Fruit fly (Drosophila melanogaster) whole organism, embryonic: ENCODE data around the gene dsx.

Experiments
- B-H2 ChIP-seq: fragments of 200-800 bp; sonication (Bioruptor generic); optimal IDR thresholded peaks from 2 replicates; lab custom pipeline; 2018; ENCODE audit warnings: missing biosample characterization, mild to moderate bottlenecking, missing genetic modification characterization
- BEAF-32 ChIP-seq: fragments of 200-800 bp; sonication (Bioruptor generic); optimal IDR thresholded peaks from 3 replicates; lab custom pipeline; 2017; ENCODE audit warnings: missing biosample characterization, missing genetic modification characterization, mild to moderate bottlenecking, moderate library complexity, missing genetic modification reagents
- Blimp-1 ChIP-seq: fragments of 200-800 bp; sonication (Bioruptor generic); optimal IDR thresholded peaks from 3 replicates; lab custom pipeline; 2018; ENCODE audit warnings: missing biosample characterization, missing genetic modification characterization, mild to moderate bottlenecking, moderate library complexity, missing genetic modification reagents
- CG10543 ChIP-seq: fragments of 200-800 bp; sonication (Bioruptor generic); optimal IDR thresholded peaks from 3 replicates; lab custom pipeline; 2017; ENCODE audit warnings: missing biosample characterization, mild to moderate bottlenecking, missing genetic modification characterization, moderate library complexity
- CG11456 ChIP-seq: fragments of 200-800 bp; sonication (Bioruptor generic); IDR thresholded peaks from 3 replicates; pipeline ENCODE4 v1.3.6; 2022; ENCODE audit warnings: missing biosample characterization, missing genetic modification characterization
- CG12071 ChIP-seq: fragments of 200-800 bp; sonication (Bioruptor generic); optimal IDR thresholded peaks from 3 replicates; lab custom pipeline; 2018; ENCODE audit warnings: missing biosample characterization, mild to moderate bottlenecking, missing genetic modification characterization
- CG14014 ChIP-seq: fragments of 200-800 bp; sonication (Bioruptor generic); IDR thresholded peaks from 2 replicates; pipeline ENCODE4 v1.3.6; 2022; ENCODE audit warnings: missing biosample characterization, missing genetic modification characterization
- CG14965 ChIP-seq: fragments of 200-800 bp; sonication (Bioruptor generic); optimal IDR thresholded peaks from 2 replicates; lab custom pipeline; 2016; ENCODE audit warnings: missing biosample characterization, missing genetic modification characterization, borderline replicate concordance
- CG15269 ChIP-seq: fragments of 200-800 bp; sonication (Bioruptor generic); optimal IDR thresholded peaks from 2 replicates; lab custom pipeline; 2018; ENCODE audit warnings: missing biosample characterization, mild to moderate bottlenecking, missing genetic modification characterization, moderate library complexity
- CG16863 ChIP-seq: fragments of 200-800 bp; sonication (Bioruptor generic); optimal IDR thresholded peaks from 3 replicates; lab custom pipeline; 2016; ENCODE audit warnings: missing biosample characterization, missing genetic modification characterization
- CG17385 ChIP-seq: fragments of 200-800 bp; sonication (Bioruptor generic); optimal IDR thresholded peaks from 3 replicates; lab custom pipeline; 2018; ENCODE audit warnings: missing biosample characterization, mild to moderate bottlenecking, missing genetic modification characterization
- CG3281 ChIP-seq: fragments of 200-800 bp; sonication (Bioruptor generic); optimal IDR thresholded peaks from 3 replicates; lab custom pipeline; 2017; ENCODE audit warnings: missing biosample characterization, mild to moderate bottlenecking, missing genetic modification characterization
- CG3995 ChIP-seq: fragments of 200-800 bp; sonication (Bioruptor generic); optimal IDR thresholded peaks from 3 replicates; lab custom pipeline; 2016; ENCODE audit warnings: missing biosample characterization, missing genetic modification characterization
- CG4820 ChIP-seq: fragments of 200-800 bp; sonication (Bioruptor generic); optimal IDR thresholded peaks from 3 replicates; lab custom pipeline; 2016; ENCODE audit warnings: missing biosample characterization, missing genetic modification characterization
- CG5953 ChIP-seq: fragments of 200-800 bp; sonication (Bioruptor generic); IDR thresholded peaks from 2 replicates; pipeline ENCODE4 v1.3.6; 2022; ENCODE audit warnings: missing biosample characterization, missing genetic modification characterization
- CG8089 ChIP-seq: fragments of 200-800 bp; sonication (Bioruptor generic); optimal IDR thresholded peaks from 3 replicates; lab custom pipeline; 2016; ENCODE audit warnings: missing biosample characterization, missing genetic modification characterization
- CG8478 ChIP-seq: fragments of >200 bp; optimal IDR thresholded peaks from 2 replicates; lab custom pipeline; 2018
- CG8765 ChIP-seq: fragments of 200-800 bp; sonication (Bioruptor generic); IDR thresholded peaks from 2 replicates; pipeline ENCODE4 v1.3.6; 2022; ENCODE audit warnings: missing biosample characterization, missing genetic modification characterization
- Chrac-16 ChIP-seq: fragments of 200-800 bp; sonication (Bioruptor generic); optimal IDR thresholded peaks from 3 replicates; lab custom pipeline; 2016; ENCODE audit warnings: missing biosample characterization, missing genetic modification characterization
- CkIIα-i1 ChIP-seq: fragments of 200-800 bp; sonication (Bioruptor generic); IDR thresholded peaks from 2 replicates; pipeline ENCODE4 v1.3.6; 2022; ENCODE audit warnings: missing biosample characterization, missing genetic modification characterization
- D ChIP-seq, 2 experiments: fragments of 200-800 bp in 1 of 2; fragments of >200 bp in 1 of 2; sonication (Bioruptor generic) in 1 of 2; optimal IDR thresholded peaks; 2 replicates in 1 of 2; 3 replicates in 1 of 2; lab custom pipeline; 2017; ENCODE audit warnings: mild to moderate bottlenecking in 1 of 2, missing biosample characterization in 1 of 2, missing genetic modification characterization in 1 of 2, missing genetic modification reagents in 1 of 2
- Dref ChIP-seq: fragments of 200-800 bp; sonication (Bioruptor generic); IDR thresholded peaks from 2 replicates; pipeline ENCODE4 v1.3.6; 2022; ENCODE audit warnings: missing biosample characterization, missing genetic modification characterization
- Elba2 ChIP-seq: fragments of 200-800 bp; sonication (Bioruptor generic); optimal IDR thresholded peaks from 3 replicates; lab custom pipeline; 2016; ENCODE audit warnings: missing biosample characterization, missing genetic modification characterization
- Gug ChIP-seq: fragments of 200-800 bp; sonication (Bioruptor generic); IDR thresholded peaks from 4 replicates; pipeline ENCODE4 v1.3.6; 2022; ENCODE audit warnings: missing biosample characterization, missing genetic modification characterization
- HLH54F ChIP-seq: fragments of 200-800 bp; sonication (Bioruptor generic); optimal IDR thresholded peaks from 3 replicates; lab custom pipeline; 2016; ENCODE audit warnings: missing biosample characterization, missing genetic modification characterization
- HmgD ChIP-seq: fragments of 200-800 bp; sonication (Bioruptor generic); optimal IDR thresholded peaks from 3 replicates; lab custom pipeline; 2016; ENCODE audit warnings: missing biosample characterization, missing genetic modification characterization
- Opbp ChIP-seq: fragments of 200-800 bp; sonication (Bioruptor generic); IDR thresholded peaks from 3 replicates; pipeline ENCODE4 v1.3.6; 2022; ENCODE audit warnings: missing biosample characterization, missing genetic modification characterization; ENCODE audit not compliant: partially characterized antibody
- PHDP ChIP-seq: fragments of 200-800 bp; sonication (Bioruptor generic); optimal IDR thresholded peaks from 3 replicates; lab custom pipeline; 2018; ENCODE audit warnings: missing biosample characterization, mild to moderate bottlenecking, missing genetic modification characterization, moderate library complexity
- Sox102F ChIP-seq: fragments of 200-800 bp; sonication (Bioruptor generic); optimal IDR thresholded peaks from 2 replicates; lab custom pipeline; 2018; ENCODE audit warnings: missing biosample characterization, mild to moderate bottlenecking, missing genetic modification characterization, moderate library complexity
- YL-1 ChIP-seq: fragments of 200-800 bp; sonication (Bioruptor generic); optimal IDR thresholded peaks from 3 replicates; lab custom pipeline; 2017; ENCODE audit warnings: missing biosample characterization, mild to moderate bottlenecking, missing genetic modification characterization
- ato ChIP-seq: fragments of 200-800 bp; sonication (Bioruptor generic); IDR thresholded peaks from 2 replicates; pipeline ENCODE4 v1.3.6; 2022; ENCODE audit warnings: missing biosample characterization, missing genetic modification characterization; ENCODE audit not compliant: partially characterized antibody
- cad ChIP-seq: fragments of >200 bp; optimal IDR thresholded peaks from 2 replicates; lab custom pipeline; 2017; ENCODE audit warnings: missing biosample characterization, missing genetic modification characterization
- chinmo ChIP-seq: fragments of 200-800 bp; sonication (Bioruptor generic); IDR thresholded peaks from 4 replicates; pipeline ENCODE4 v1.3.6; 2022; ENCODE audit warnings: missing biosample characterization, missing genetic modification characterization; ENCODE audit not compliant: partially characterized antibody
- chn ChIP-seq: fragments of 200-800 bp; sonication (Bioruptor generic); optimal IDR thresholded peaks from 2 replicates; lab custom pipeline; 2016; ENCODE audit warnings: missing biosample characterization, missing genetic modification characterization
- dati ChIP-seq: fragments of 200-800 bp; sonication (Bioruptor generic); IDR thresholded peaks from 2 replicates; pipeline ENCODE4 v1.3.6; 2022; ENCODE audit warnings: missing biosample characterization, missing genetic modification characterization
- fd64A ChIP-seq: fragments of 200-800 bp; sonication (Bioruptor generic); optimal IDR thresholded peaks from 3 replicates; lab custom pipeline; 2018; ENCODE audit warnings: missing biosample characterization, mild to moderate bottlenecking, missing genetic modification characterization
- fd96Cb ChIP-seq: fragments of 200-800 bp; sonication (Bioruptor generic); optimal IDR thresholded peaks from 2 replicates; lab custom pipeline; 2018; ENCODE audit warnings: missing biosample characterization, mild to moderate bottlenecking, missing genetic modification characterization, moderate library complexity
- ham ChIP-seq: fragments of 200-800 bp; sonication (Bioruptor generic); IDR thresholded peaks from 2 replicates; pipeline ENCODE4 v1.3.6; 2022; ENCODE audit warnings: missing biosample characterization, missing genetic modification characterization
- jumu ChIP-seq: fragments of 200-800 bp; sonication (Bioruptor generic); optimal IDR thresholded peaks from 3 replicates; lab custom pipeline; 2016; ENCODE audit warnings: missing biosample characterization, missing genetic modification characterization
- nau ChIP-seq: fragments of 200-800 bp; sonication (Bioruptor generic); optimal IDR thresholded peaks from 3 replicates; lab custom pipeline; 2017; ENCODE audit warnings: missing biosample characterization, mild to moderate bottlenecking, missing genetic modification characterization, missing genetic modification reagents
- oc ChIP-seq: fragments of 200-800 bp; sonication (Bioruptor generic); optimal IDR thresholded peaks from 2 replicates; lab custom pipeline; 2018; ENCODE audit warnings: missing biosample characterization, mild to moderate bottlenecking, missing genetic modification characterization, moderate library complexity
- ro ChIP-seq: fragments of 200-800 bp; sonication (Bioruptor generic); IDR thresholded peaks from 2 replicates; pipeline ENCODE4 v1.3.6; 2022; ENCODE audit warnings: missing biosample characterization, missing genetic modification characterization
- scrt ChIP-seq: fragments of 200-800 bp; sonication (Bioruptor generic); optimal IDR thresholded peaks from 2 replicates; lab custom pipeline; 2018; ENCODE audit warnings: missing biosample characterization, mild to moderate bottlenecking, missing genetic modification characterization, moderate library complexity
- sd ChIP-seq: fragments of 200-800 bp; sonication (Bioruptor generic); optimal IDR thresholded peaks from 3 replicates; lab custom pipeline; 2018; ENCODE audit warnings: missing biosample characterization, mild to moderate bottlenecking, missing genetic modification characterization, moderate library complexity
- toy ChIP-seq: fragments of 200-800 bp; sonication (Bioruptor generic); IDR thresholded peaks from 2 replicates; pipeline ENCODE4 v1.3.6; 2022; ENCODE audit warnings: missing biosample characterization, missing genetic modification characterization
- yki ChIP-seq: fragments of >200 bp; optimal IDR thresholded peaks from 3 replicates; lab custom pipeline; 2018

dsx gene

DNA sequence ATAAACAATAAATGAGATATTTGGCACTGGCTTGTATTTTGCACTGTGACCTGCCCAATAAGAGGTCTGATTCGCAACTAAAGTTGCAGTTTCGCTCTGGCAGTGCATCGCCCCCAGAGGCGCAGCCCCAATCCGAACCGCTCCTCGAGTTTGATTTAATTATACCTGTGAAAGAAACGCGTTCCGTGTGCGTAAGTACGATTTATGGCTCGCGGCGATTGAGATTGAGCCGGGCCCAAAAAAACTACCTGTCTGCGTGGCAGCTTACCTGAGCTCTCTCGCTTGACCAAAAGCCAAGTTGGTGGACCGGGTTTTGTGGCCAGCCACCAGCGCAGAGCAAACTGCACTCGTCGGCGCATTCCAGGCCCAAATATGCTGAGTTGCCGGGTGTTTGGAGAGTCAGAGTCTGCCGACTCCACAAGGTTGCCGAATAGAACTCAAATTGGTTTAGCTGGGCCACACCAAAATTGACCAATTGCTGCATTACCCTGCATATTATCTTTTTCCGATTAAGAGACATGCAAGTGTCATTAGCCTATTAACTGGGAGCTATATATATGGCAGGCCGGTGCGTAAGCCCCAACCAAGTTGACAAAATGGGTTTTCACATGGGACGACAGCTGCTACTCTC is 11.3 kb upstream of the dsx start, which contains the start of the genes CD98hc and Os-C:
TSS of gene CD98hc (minus strand) at position 50 of the 631 bp plus-strand sequence.
TSS of gene Os-C (plus strand) at position 581 of the 631 bp plus-strand sequence.
- TF ChIP-seq ham (GFP tag; lab: Robert Waterston, UW) (no peak), CG11456 (GFP tag; lab: Robert Waterston, UW) (0 out of 3 replicates have a peak, but pooled peaks have one; percentile 18), chinmo (GFP tag; lab: Robert Waterston, UW) (0 out of 4 replicates have a peak, but pooled peaks have one; percentile 21), oc (peak; percentile 13), Dref (GFP tag; lab: Robert Waterston, UW) (no peak), HLH54F (GFP tag; lab: Kevin White, UChicago) (no peak), Blimp-1 (no peak), cad (peak; percentile 38), toy (GFP tag; lab: Robert Waterston, UW) (no peak), dati (GFP tag; lab: Robert Waterston, UW) (no peak), sd (tag; lab: Kevin White, UChicago) (peak; percentile 9)

DNA sequence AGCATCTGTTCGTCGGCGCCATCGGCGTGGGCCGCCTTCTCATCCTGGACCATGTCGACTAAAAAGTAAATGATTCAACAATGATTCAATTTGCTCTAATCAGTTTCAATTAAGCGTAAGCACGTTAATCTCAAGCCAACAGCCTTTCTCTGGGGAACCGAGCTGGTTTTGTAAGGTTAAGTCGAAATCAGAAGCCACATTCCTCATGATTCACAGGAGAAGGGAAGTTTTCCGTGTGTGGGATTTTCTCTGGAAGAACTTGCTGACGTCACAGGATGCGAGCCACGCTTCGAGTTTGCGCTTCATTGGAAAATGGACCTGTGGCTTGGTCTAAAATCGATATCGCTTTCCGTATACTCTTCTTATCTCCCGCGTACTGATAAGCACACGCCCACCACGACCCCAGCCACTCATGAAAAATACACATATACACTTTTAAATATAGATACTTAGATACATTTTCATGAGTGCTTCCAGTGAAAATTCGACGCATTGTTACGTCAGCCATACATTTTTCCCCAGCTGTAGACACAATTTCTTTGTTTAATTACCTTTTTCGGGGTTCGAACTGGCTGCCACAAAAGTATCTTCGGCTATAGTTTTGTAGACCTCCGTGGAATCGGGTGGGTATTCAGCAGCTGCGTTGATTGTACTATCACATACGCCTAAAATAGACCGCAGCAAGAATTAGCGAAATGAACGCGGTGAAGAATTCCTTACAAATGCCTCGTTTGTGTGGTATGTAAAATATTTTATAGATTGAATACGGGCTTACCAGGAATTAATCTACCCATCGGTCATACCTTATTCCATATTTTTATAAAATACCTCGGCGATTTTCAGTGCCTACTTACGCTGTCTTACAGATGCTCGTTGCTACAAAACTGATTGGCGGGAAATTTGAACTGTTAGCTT is 10.1 kb upstream of the dsx start:
- no peak for TF ChIP-seq CG14965 (GFP tag; lab: Kevin White, UChicago)
- no peak for TF ChIP-seq Chrac-16 (GFP tag; lab: Kevin White, UChicago)
- TF ChIP-seq ro (GFP tag; lab: Robert Waterston, UW): no peak
- TF ChIP-seq chn: no peak
- no peak for TF ChIP-seq Gug (GFP tag; lab: Robert Waterston, UW)
- TF ChIP-seq CG4820 (GFP tag; lab: Kevin White, UChicago): peak; percentile 10
- TF ChIP-seq CG8089: no peak
- TF ChIP-seq CG16863 (GFP tag; lab: Kevin White, UChicago): no peak
- peak; percentile 33 for TF ChIP-seq CG17385 (GFP tag; lab: Kevin White, UChicago)
- TF ChIP-seq ato (GFP tag; lab: Robert Waterston, UW): peak; percentile 34; the same call in 1 of the 2 replicates
- peak; percentile 71 for TF ChIP-seq CG3995
- peak; percentile 24 for TF ChIP-seq CG3281
- no peak for TF ChIP-seq CkIIα-i1 (GFP tag; lab: Robert Waterston, UW)
- TF ChIP-seq CG5953 (GFP tag; lab: Robert Waterston, UW): no peak
- TF ChIP-seq CG8765 (GFP tag; lab: Robert Waterston, UW): no peak
- peak; percentile 55 for TF ChIP-seq BEAF-32 (GFP tag; lab: Kevin White, UChicago)
- TF ChIP-seq CG8478 (lab: Kevin White, UChicago): no peak
- peak; percentile 93 for TF ChIP-seq YL-1 (GFP tag; lab: Kevin White, UChicago)
- TF ChIP-seq HmgD (GFP tag; lab: Kevin White, UChicago): peak; percentile 70
- TF ChIP-seq scrt (GFP tag; lab: Kevin White, UChicago): peak; percentile 65
- no peak for TF ChIP-seq fd96Cb (tag; lab: Kevin White, UChicago)
- TF ChIP-seq jumu (GFP tag; lab: Kevin White, UChicago): peak; percentile 16
- TF ChIP-seq Opbp (GFP tag; lab: Robert Waterston, UW): peak; percentile 58; the same call in 1 of the 3 replicates
- TF ChIP-seq Elba2 (GFP tag; lab: Kevin White, UChicago): no peak
- TF ChIP-seq CG15269 (tag; lab: Kevin White, UChicago): peak; percentile 13
- peak; percentile 67 for TF ChIP-seq B-H2
- no peak for TF ChIP-seq D (optimal IDR thresholded peaks at IDR 0.05; lab: Kevin White, UChicago)
- no peak for TF ChIP-seq D (GFP tag; optimal IDR thresholded peaks at IDR 0.05; lab: Kevin White, UChicago)
- TF ChIP-seq yki: no peak
- no peak for TF ChIP-seq Sox102F (GFP tag; lab: Kevin White, UChicago)
- TF ChIP-seq PHDP: peak; percentile 31
- peak; percentile 72 for TF ChIP-seq CG10543
- peak; percentile 18 for TF ChIP-seq nau
- no peak for TF ChIP-seq CG14014 (GFP tag; lab: Robert Waterston, UW)
- TF ChIP-seq fd64A (GFP tag; lab: Kevin White, UChicago): no peak
- TF ChIP-seq CG12071 (GFP tag; lab: Kevin White, UChicago): no peak
